Fruit fly (Drosophila melanogaster) whole organism, embryonic: Measurements from ENCODE around the gene Ak3.

Experiments
- Bdp1 ChIP-seq: fragments of 200-800 bp; sonication (Bioruptor generic); optimal IDR thresholded peaks from 3 replicates; lab custom pipeline; 2016; ENCODE audit warnings: missing biosample characterization, missing genetic modification characterization
- CG10267 ChIP-seq: fragments of 200-800 bp; sonication (Bioruptor generic); optimal IDR thresholded peaks from 2 replicates; lab custom pipeline; 2018; ENCODE audit warnings: missing biosample characterization, mild to moderate bottlenecking, missing genetic modification characterization, moderate library complexity
- CG11504 ChIP-seq: fragments of 200-800 bp; sonication (Bioruptor generic); optimal IDR thresholded peaks from 3 replicates; lab custom pipeline; 2019; ENCODE audit warnings: missing biosample characterization, mild to moderate bottlenecking, missing genetic modification characterization, moderate library complexity
- CG11560 ChIP-seq: fragments of 200-800 bp; sonication (Bioruptor generic); IDR thresholded peaks from 3 replicates; pipeline ENCODE4 v1.3.6; 2022; ENCODE audit warnings: missing biosample characterization, missing genetic modification characterization
- CG12219 ChIP-seq: fragments of 200-800 bp; sonication (Bioruptor generic); optimal IDR thresholded peaks from 3 replicates; lab custom pipeline; 2018; ENCODE audit warnings: missing biosample characterization, mild to moderate bottlenecking, missing genetic modification characterization
- CG12659 ChIP-seq: fragments of 200-800 bp; sonication (Bioruptor generic); optimal IDR thresholded peaks from 3 replicates; lab custom pipeline; 2017; ENCODE audit warnings: mild to moderate bottlenecking, missing biosample characterization, missing genetic modification reagents, missing genetic modification characterization
- CG13424 ChIP-seq: fragments of 200-800 bp; sonication (Bioruptor generic); optimal IDR thresholded peaks from 2 replicates; lab custom pipeline; 2019; ENCODE audit warnings: missing biosample characterization, mild to moderate bottlenecking, missing genetic modification characterization, moderate library complexity
- CG14667 ChIP-seq: fragments of 200-800 bp; sonication (Bioruptor generic); IDR thresholded peaks from 2 replicates; pipeline ENCODE4 v1.3.6; 2022; ENCODE audit warnings: missing biosample characterization, missing genetic modification characterization
- CG15514 ChIP-seq: fragments of 200-800 bp; sonication (Bioruptor generic); optimal IDR thresholded peaks from 3 replicates; lab custom pipeline; 2017; ENCODE audit warnings: missing biosample characterization, missing genetic modification characterization, mild to moderate bottlenecking, moderate library complexity, missing genetic modification reagents
- CG16813 ChIP-seq: fragments of 200-800 bp; sonication (Bioruptor generic); IDR thresholded peaks from 3 replicates; pipeline ENCODE4 v1.3.6; 2022; ENCODE audit warnings: missing biosample characterization, missing genetic modification characterization; ENCODE audit not compliant: partially characterized antibody
- CG2120 ChIP-seq: fragments of 200-800 bp; sonication (Bioruptor generic); optimal IDR thresholded peaks from 3 replicates; lab custom pipeline; 2016; ENCODE audit warnings: missing biosample characterization, missing genetic modification characterization
- CG33557 ChIP-seq: fragments of 200-800 bp; sonication (Bioruptor generic); optimal IDR thresholded peaks from 2 replicates; lab custom pipeline; 2019; ENCODE audit warnings: missing biosample characterization, mild to moderate bottlenecking, missing genetic modification characterization, moderate library complexity
- CG3847 ChIP-seq: fragments of 200-800 bp; sonication (Bioruptor generic); IDR thresholded peaks from 2 replicates; pipeline ENCODE4 v1.3.6; 2022; ENCODE audit warnings: missing biosample characterization, missing genetic modification characterization
- CG42726 ChIP-seq: fragments of 200-800 bp; sonication (Bioruptor generic); IDR thresholded peaks from 2 replicates; pipeline ENCODE4 v1.3.6; 2022; ENCODE audit warnings: missing biosample characterization, missing genetic modification characterization; ENCODE audit not compliant: partially characterized antibody
- CG6254 ChIP-seq: fragments of 200-800 bp; sonication (Bioruptor generic); optimal IDR thresholded peaks from 3 replicates; lab custom pipeline; 2017; ENCODE audit warnings: mild to moderate bottlenecking, missing biosample characterization, missing genetic modification reagents, missing genetic modification characterization
- CG7987 ChIP-seq: fragments of 200-800 bp; sonication (Bioruptor generic); optimal IDR thresholded peaks from 2 replicates; lab custom pipeline; 2018; ENCODE audit warnings: missing biosample characterization, mild to moderate bottlenecking, missing genetic modification characterization, moderate library complexity
- CG8388 ChIP-seq: fragments of 200-800 bp; sonication (Bioruptor generic); optimal IDR thresholded peaks from 2 replicates; lab custom pipeline; 2019; ENCODE audit warnings: missing biosample characterization, mild to moderate bottlenecking, missing genetic modification characterization, moderate library complexity
- Ets65A ChIP-seq: fragments of 200-800 bp; sonication (Bioruptor generic); peaks from one replicate; lab custom pipeline; 2016; ENCODE audit warnings: missing biosample characterization, missing genetic modification characterization
- Ets97D ChIP-seq: fragments of 200-800 bp; sonication (Bioruptor generic); optimal IDR thresholded peaks from 3 replicates; lab custom pipeline; 2016; ENCODE audit warnings: missing biosample characterization, missing genetic modification characterization
- HLH3B ChIP-seq: fragments of 200-800 bp; sonication (Bioruptor generic); IDR thresholded peaks from 2 replicates; pipeline ENCODE4 v1.3.6; 2022; ENCODE audit warnings: missing biosample characterization, missing genetic modification characterization
- HLH4C ChIP-seq: fragments of 200-800 bp; sonication (Bioruptor generic); IDR thresholded peaks from 3 replicates; pipeline ENCODE4 v1.3.6; 2022; ENCODE audit warnings: missing biosample characterization, missing genetic modification characterization; ENCODE audit not compliant: partially characterized antibody
- Hr51 ChIP-seq, 2 experiments: fragments of 200-800 bp; sonication (Bioruptor generic); optimal IDR thresholded peaks; 2 replicates in 1 of 2; 3 replicates in 1 of 2; lab custom pipeline; 2016 to 2018; ENCODE audit warnings: missing biosample characterization in 2 of 2, missing genetic modification characterization in 2 of 2, mild to moderate bottlenecking in 1 of 2, moderate library complexity in 1 of 2
- Lhr ChIP-seq: fragments of 200-800 bp; sonication (Bioruptor generic); optimal IDR thresholded peaks from 3 replicates; lab custom pipeline; 2017; ENCODE audit warnings: mild to moderate bottlenecking, missing biosample characterization, missing genetic modification reagents, missing genetic modification characterization
- Med ChIP-seq: fragments of 200-800 bp; sonication (Bioruptor generic); peaks from one replicate; lab custom pipeline; 2016; ENCODE audit warnings: missing biosample characterization, missing genetic modification characterization, mild to moderate bottlenecking, inconsistent platforms, moderate library complexity
- NFAT ChIP-seq: fragments of 200-800 bp; sonication (Bioruptor generic); IDR thresholded peaks from 2 replicates; pipeline ENCODE4 v1.3.6; 2022; ENCODE audit warnings: missing biosample characterization, missing genetic modification characterization
- Opbp ChIP-seq: fragments of 200-800 bp; sonication (Bioruptor generic); IDR thresholded peaks from 3 replicates; pipeline ENCODE4 v1.3.6; 2022; ENCODE audit warnings: missing biosample characterization, missing genetic modification characterization; ENCODE audit not compliant: partially characterized antibody
- Sox100B ChIP-seq: fragments of 200-800 bp; sonication (Bioruptor generic); optimal IDR thresholded peaks from 3 replicates; lab custom pipeline; 2018; ENCODE audit warnings: missing biosample characterization, mild to moderate bottlenecking, missing genetic modification characterization
- abd-A ChIP-seq: fragments of 200-800 bp; sonication (Bioruptor generic); optimal IDR thresholded peaks from 3 replicates; lab custom pipeline; 2019; ENCODE audit warnings: missing biosample characterization, mild to moderate bottlenecking, missing genetic modification characterization, moderate library complexity
- amos ChIP-seq: fragments of 200-800 bp; sonication (Bioruptor generic); IDR thresholded peaks from 2 replicates; pipeline ENCODE4 v1.3.6; 2022; ENCODE audit warnings: missing biosample characterization, missing genetic modification characterization; ENCODE audit not compliant: partially characterized antibody
- bigmax ChIP-seq: fragments of 200-800 bp; sonication (Bioruptor generic); optimal IDR thresholded peaks from 2 replicates; lab custom pipeline; 2018; ENCODE audit warnings: missing biosample characterization, mild to moderate bottlenecking, missing genetic modification characterization
- cg ChIP-seq: fragments of 200-800 bp; sonication (Bioruptor generic); optimal IDR thresholded peaks from 3 replicates; lab custom pipeline; 2019; ENCODE audit warnings: missing biosample characterization, mild to moderate bottlenecking, missing genetic modification characterization, moderate library complexity
- ems ChIP-seq: fragments of 200-800 bp; sonication (Bioruptor generic); optimal IDR thresholded peaks from 3 replicates; lab custom pipeline; 2016; ENCODE audit warnings: missing biosample characterization, missing genetic modification characterization
- gro ChIP-seq: fragments of 200-800 bp; sonication (Bioruptor generic); optimal IDR thresholded peaks from 2 replicates; lab custom pipeline; 2016; ENCODE audit warnings: missing biosample characterization, missing genetic modification characterization
- ken ChIP-seq: fragments of 200-800 bp; sonication (Bioruptor generic); IDR thresholded peaks from 3 replicates; pipeline ENCODE4 v1.3.6; 2022; ENCODE audit warnings: missing biosample characterization, missing genetic modification characterization
- nerfin-1 ChIP-seq: fragments of 200-800 bp; sonication (Bioruptor generic); optimal IDR thresholded peaks from 3 replicates; lab custom pipeline; 2019; ENCODE audit warnings: missing biosample characterization, mild to moderate bottlenecking, missing genetic modification characterization, moderate library complexity
- oc ChIP-seq: fragments of 200-800 bp; sonication (Bioruptor generic); optimal IDR thresholded peaks from 2 replicates; lab custom pipeline; 2018; ENCODE audit warnings: missing biosample characterization, mild to moderate bottlenecking, missing genetic modification characterization, moderate library complexity
- org-1 ChIP-seq: fragments of 200-800 bp; sonication (Bioruptor generic); optimal IDR thresholded peaks from 2 replicates; lab custom pipeline; 2017; ENCODE audit warnings: missing biosample characterization, missing genetic modification characterization
- pho ChIP-seq: fragments of 200-800 bp; sonication (Bioruptor generic); optimal IDR thresholded peaks from 2 replicates; lab custom pipeline; 2016; ENCODE audit warnings: missing biosample characterization, missing genetic modification characterization
- ranshi ChIP-seq: fragments of 200-800 bp; sonication (Bioruptor generic); IDR thresholded peaks from 2 replicates; pipeline ENCODE4 v1.3.6; 2022; ENCODE audit warnings: missing biosample characterization, missing genetic modification characterization
- salm ChIP-seq: fragments of 200-800 bp; sonication (Bioruptor generic); optimal IDR thresholded peaks from 2 replicates; lab custom pipeline; 2018; ENCODE audit warnings: missing biosample characterization, mild to moderate bottlenecking, missing genetic modification characterization
- sc ChIP-seq, 3 experiments: fragments of >200 bp in 2 of 3; fragments of 200-800 bp in 1 of 3; sonication (Bioruptor generic) in 1 of 3; optimal IDR thresholded peaks; 2 replicates in 2 of 3; 3 replicates in 1 of 3; lab custom pipeline; 2017; ENCODE audit warnings: mild to moderate bottlenecking in 1 of 3, missing biosample characterization in 1 of 3, missing genetic modification characterization in 1 of 3, missing genetic modification reagents in 1 of 3
- sens ChIP-seq: fragments of 200-800 bp; sonication (Bioruptor generic); peaks from one replicate; lab custom pipeline; 2016; ENCODE audit warnings: missing biosample characterization, missing genetic modification characterization
- sr ChIP-seq: fragments of 200-800 bp; sonication (Bioruptor generic); IDR thresholded peaks from 3 replicates; pipeline ENCODE4 v1.3.6; 2022; ENCODE audit warnings: missing biosample characterization, missing genetic modification characterization
- sug ChIP-seq: fragments of 200-800 bp; optimal IDR thresholded peaks from 2 replicates; lab custom pipeline; 2019; ENCODE audit warnings: missing biosample characterization, mild to moderate bottlenecking, missing genetic modification characterization, moderate library complexity
- trem ChIP-seq: fragments of 200-800 bp; optimal IDR thresholded peaks from 3 replicates; lab custom pipeline; 2019; ENCODE audit warnings: missing biosample characterization, mild to moderate bottlenecking, missing genetic modification characterization, moderate library complexity
- trh ChIP-seq: fragments of 200-800 bp; sonication (Bioruptor generic); optimal IDR thresholded peaks from 2 replicates; lab custom pipeline; 2016; ENCODE audit warnings: missing biosample characterization, missing genetic modification characterization
- unc-4 ChIP-seq: fragments of 200-800 bp; sonication (Bioruptor generic); IDR thresholded peaks from 2 replicates; pipeline ENCODE4 v1.3.6; 2022; ENCODE audit warnings: missing biosample characterization, missing genetic modification characterization; ENCODE audit not compliant: partially characterized antibody

Ak3 gene

DNA sequence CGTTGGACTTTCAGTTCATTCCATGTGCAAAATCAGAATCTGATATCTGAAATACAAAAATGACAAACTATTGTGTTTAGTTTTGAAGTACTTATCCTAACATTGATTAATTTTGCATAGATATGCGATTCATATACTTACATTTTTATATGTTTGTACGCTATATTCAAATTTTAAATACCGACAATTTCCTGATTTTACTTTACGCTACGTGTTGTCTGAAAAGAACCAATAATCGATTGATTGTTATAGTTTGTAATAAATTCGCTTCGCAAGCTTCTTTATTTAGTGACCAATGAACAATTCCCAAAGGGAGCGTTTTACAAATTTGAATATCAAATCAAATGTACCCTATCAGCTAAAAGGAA lies at the start of gene Ak3:
Gene Ak3 (minus strand): TSS at position 69 of the 368 bp plus-strand sequence.
- 0 out of 2 replicates have a peak, but pooled peaks have one; percentile 3 for TF ChIP-seq unc-4 (GFP tag; lab: Robert Waterston, UW)
- TF ChIP-seq sens (GFP tag; lab: Kevin White, UChicago): peak; percentile 43
- no peak for TF ChIP-seq CG8388
- no peak for TF ChIP-seq CG6254 (GFP tag; lab: Kevin White, UChicago)
- TF ChIP-seq, all 482 proteins: peak for 2

dm6 chr3R:10893327-10893726 lies 3.9 kb upstream of the Ak3 start, which contains the start of gene CG6621:
Gene CG6621 (minus strand): TSS chr3R:10893531.
- TF ChIP-seq CG12219 (GFP tag; lab: Kevin White, UChicago): no peak
- no peak for TF ChIP-seq CG14667 (GFP tag; lab: Robert Waterston, UW)
- peak; percentile 86 for TF ChIP-seq CG3847 (GFP tag; lab: Robert Waterston, UW)
- peak in 1 of 2 experiments; percentile 3 for TF ChIP-seq Hr51 (GFP tag; optimal IDR thresholded peaks at IDR 0.05; lab: Kevin White, UChicago)
- TF ChIP-seq CG12659 (GFP tag; lab: Kevin White, UChicago): peak; percentile 77
- TF ChIP-seq sug (tag; lab: Kevin White, UChicago): no peak
- TF ChIP-seq Med: peak; percentile 93
- TF ChIP-seq CG16813 (GFP tag; lab: Robert Waterston, UW): peak; percentile 70
- peak; percentile 61 for TF ChIP-seq CG2120 (GFP tag; lab: Kevin White, UChicago)
- TF ChIP-seq ems (GFP tag; lab: Kevin White, UChicago): peak; percentile 46
- TF ChIP-seq org-1 (GFP tag; lab: Kevin White, UChicago): no peak
- TF ChIP-seq HLH3B (GFP tag; lab: Robert Waterston, UW): no peak
- no peak for TF ChIP-seq cg (GFP tag; lab: Kevin White, UChicago)
- peak; percentile 2 for TF ChIP-seq nerfin-1 (tag; lab: Kevin White, UChicago)
- no peak for TF ChIP-seq Sox100B (GFP tag; lab: Kevin White, UChicago)
- no peak for TF ChIP-seq trh (GFP tag; lab: Kevin White, UChicago)
- TF ChIP-seq NFAT (GFP tag; lab: Robert Waterston, UW): peak; percentile 5; the same call in 1 of the 2 replicates
- 0 out of 2 replicates have a peak, but pooled peaks have one; percentile 50 for TF ChIP-seq CG42726 (GFP tag; lab: Robert Waterston, UW)
- peak; percentile 57 for TF ChIP-seq CG10267 (tag; lab: Kevin White, UChicago)
- peak; percentile 96 for TF ChIP-seq Lhr
- peak; percentile 79 for TF ChIP-seq Opbp (GFP tag; lab: Robert Waterston, UW)
- peak; percentile 70 for TF ChIP-seq CG15514
- TF ChIP-seq ranshi (GFP tag; lab: Robert Waterston, UW): 0 out of 2 replicates have a peak, but pooled peaks have one; percentile 19
- TF ChIP-seq salm: no peak
- TF ChIP-seq CG33557 (GFP tag; lab: Kevin White, UChicago): no peak
- TF ChIP-seq Ets65A (GFP tag; lab: Kevin White, UChicago): peak; percentile 84
- no peak for TF ChIP-seq CG7987
- TF ChIP-seq bigmax: peak; percentile 10
- TF ChIP-seq amos (GFP tag; lab: Robert Waterston, UW): peak; percentile 73; the same call in 1 of the 2 replicates
- TF ChIP-seq CG11504 (tag; lab: Kevin White, UChicago): no peak
- TF ChIP-seq gro (GFP tag; lab: Kevin White, UChicago): peak; percentile 44
- TF ChIP-seq CG11560 (tag; lab: Robert Waterston, UW): no peak
- no peak for TF ChIP-seq sc (optimal IDR thresholded peaks at IDR 0.05; lab: Kevin White, UChicago)
- no peak for TF ChIP-seq sc (GFP tag; optimal IDR thresholded peaks at IDR 0.05; lab: Kevin White, UChicago)
- no peak for TF ChIP-seq ken (GFP tag; lab: Robert Waterston, UW)
- TF ChIP-seq Ets97D (GFP tag; lab: Kevin White, UChicago): peak; percentile 90
- peak; percentile 89 for TF ChIP-seq trem (tag; lab: Kevin White, UChicago)
- TF ChIP-seq abd-A (tag; lab: Kevin White, UChicago): peak; percentile 2
- no peak for TF ChIP-seq oc
- 0 out of 3 replicates have a peak, but pooled peaks have one; percentile 36 for TF ChIP-seq HLH4C (GFP tag; lab: Robert Waterston, UW)
- peak; percentile 16 for TF ChIP-seq CG13424 (tag; lab: Kevin White, UChicago)
- peak; percentile 44 for TF ChIP-seq Bdp1 (GFP tag; lab: Kevin White, UChicago)
- peak; percentile 4 for TF ChIP-seq pho (GFP tag; lab: Kevin White, UChicago)
- TF ChIP-seq sr: no peak
